Worm (Caenorhabditis elegans): Measurements from ENCODE around the gene F14F7.7.

The F14F7.7 gene

DNA sequence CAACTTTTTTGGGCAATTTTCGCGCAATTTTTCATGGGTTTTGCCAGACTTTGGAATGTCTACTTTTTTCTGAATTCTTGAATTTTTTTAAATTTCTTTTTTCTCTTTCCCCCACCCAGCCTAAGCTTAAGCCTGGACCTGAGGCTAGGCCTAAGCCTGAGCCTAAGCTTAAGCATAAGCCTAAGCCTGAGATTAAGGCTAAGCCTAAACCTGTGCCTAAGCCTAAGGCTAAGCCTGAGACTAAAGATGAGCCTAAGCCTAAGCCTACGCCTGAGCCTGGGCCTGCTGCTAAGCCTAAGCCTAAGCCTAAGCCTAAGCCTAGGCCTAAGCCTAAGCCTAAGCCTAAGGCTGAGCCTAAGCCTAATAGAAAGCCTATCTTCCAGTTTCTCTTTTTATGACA is 25.5 kb downstream of the F14F7.7 start:
- TF ChIP-seq ham-2 (GFP tag; optimal IDR thresholded peaks at IDR 0.05) (peak; percentile 20), nhr-76 (tag; optimal IDR thresholded peaks at IDR 0.05) (no peak)

- TF ChIP-seq lsy-2 (tag; optimal IDR thresholded peaks at IDR 0.05), result no peak
- TF ChIP-seq sptf-1 (tag; optimal IDR thresholded peaks at IDR 0.05), result no peak
- TF ChIP-seq nhr-28 (tag; optimal IDR thresholded peaks at IDR 0.05), result no peak
- no peak for TF ChIP-seq nhr-2 (tag; optimal IDR thresholded peaks at IDR 0.05)
- no peak for TF ChIP-seq unc-120 (tag; optimal IDR thresholded peaks at IDR 0.05; ENCODE audit: poor library complexity, severe bottlenecking)
- no peak for TF ChIP-seq mab-5 (tag; optimal IDR thresholded peaks at IDR 0.05)
- TF ChIP-seq bed-3 (GFP tag; optimal IDR thresholded peaks at IDR 0.05), result no peak
- TF ChIP-seq pha-4 (tag; optimal IDR thresholded peaks at IDR 0.05), result no peak
- no peak for TF ChIP-seq cnd-1 (tag; optimal IDR thresholded peaks at IDR 0.05)
- TF ChIP-seq nhr-76 (tag; optimal IDR thresholded peaks at IDR 0.05), result no peak
These were observed 26.0 kb downstream of the F14F7.7 start for ce11 chrIII:13056735-13057134.

ce11 chrIII:13058140-13058539 is 27.4 kb downstream of the F14F7.7 start:
- TF ChIP-seq hlh-1 (tag; optimal IDR thresholded peaks at IDR 0.05) (no peak), mab-5 (tag; optimal IDR thresholded peaks at IDR 0.05) (no peak), ham-2 (GFP tag; optimal IDR thresholded peaks at IDR 0.05) (no peak), pha-4 (tag; optimal IDR thresholded peaks at IDR 0.05) (no peak), tbx-8 (GFP tag; optimal IDR thresholded peaks at IDR 0.05) (no peak), ceh-83 (GFP tag; optimal IDR thresholded peaks at IDR 0.05) (no peak), unc-39 (tag; optimal IDR thresholded peaks at IDR 0.05) (no peak), unc-62 (GFP tag; optimal IDR thresholded peaks at IDR 0.05) (no peak), ceh-43 (GFP tag; optimal IDR thresholded peaks at IDR 0.05) (no peak), nhr-237 (tag; optimal IDR thresholded peaks at IDR 0.05) (no peak), lin-32 (GFP tag; optimal IDR thresholded peaks at IDR 0.05) (no peak), elt-1 (tag; optimal IDR thresholded peaks at IDR 0.05; ENCODE audit: borderline replicate concordance, insufficient read depth) (no peak), zip-8 (tag; optimal IDR thresholded peaks at IDR 0.05) (no peak)

DNA sequence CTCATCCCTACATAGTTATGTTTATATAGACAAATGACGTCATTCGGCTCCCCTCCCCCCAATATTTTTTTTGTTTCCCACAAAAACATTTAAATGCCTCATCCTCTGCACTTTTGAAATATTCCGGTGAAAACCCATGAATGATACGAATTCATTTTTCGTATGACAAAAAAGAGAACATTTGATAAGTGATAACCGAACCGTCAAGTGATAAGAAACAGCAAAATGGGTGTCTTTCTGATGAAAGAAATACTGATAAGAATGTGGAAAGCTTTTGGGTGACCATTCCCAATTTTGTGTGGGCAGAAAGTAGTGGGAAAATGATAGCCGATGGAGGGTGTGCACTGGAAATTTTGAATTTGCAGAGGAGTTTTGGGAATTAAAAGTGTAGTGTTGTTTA is 28.6 kb downstream of the F14F7.7 start:
- TF ChIP-seq mls-2 (tag; optimal IDR thresholded peaks at IDR 0.05) (no peak), cnd-1 (tag; optimal IDR thresholded peaks at IDR 0.05) (no peak), elt-3 (tag; optimal IDR thresholded peaks at IDR 0.05) (no peak)

DNA sequence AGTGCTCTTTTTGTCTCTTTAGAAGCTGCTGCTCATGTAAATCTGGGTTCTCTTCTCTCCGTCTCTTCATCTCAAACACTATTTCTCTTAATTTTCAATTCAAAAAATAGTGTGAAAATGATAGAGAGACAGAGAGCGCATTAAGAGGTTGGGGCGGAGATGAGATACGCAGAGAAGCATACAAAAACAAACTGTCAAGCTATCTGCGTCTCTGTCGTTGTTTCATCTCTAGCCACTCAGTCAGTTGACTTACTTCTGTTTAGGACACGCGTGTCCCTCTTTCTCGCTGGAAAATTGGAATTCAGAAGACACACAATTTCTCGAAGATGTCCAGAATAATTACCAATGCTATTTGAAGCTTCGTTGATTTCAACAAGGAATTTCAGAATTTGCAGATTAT is 30.4 kb downstream of the F14F7.7 start:
- TF ChIP-seq bed-3 (GFP tag; optimal IDR thresholded peaks at IDR 0.05), result no peak
- TF ChIP-seq zip-8 (tag; optimal IDR thresholded peaks at IDR 0.05), result no peak
- TF ChIP-seq snpc-4 (tag; optimal IDR thresholded peaks at IDR 0.05), result no peak
- no peak for TF ChIP-seq tbx-8 (GFP tag; optimal IDR thresholded peaks at IDR 0.05)
- peak; percentile 72 for TF ChIP-seq mep-1 (tag; optimal IDR thresholded peaks at IDR 0.05)
- TF ChIP-seq elt-3 (tag; optimal IDR thresholded peaks at IDR 0.05), result no peak
- peak; percentile 89 for TF ChIP-seq pha-4 (tag; optimal IDR thresholded peaks at IDR 0.05)
- no peak for TF ChIP-seq drap-1 (GFP tag; optimal IDR thresholded peaks at IDR 0.05)
- peak; percentile 35 for TF ChIP-seq unc-120 (tag; optimal IDR thresholded peaks at IDR 0.05; ENCODE audit: poor library complexity, severe bottlenecking)
- peak; percentile 5 for TF ChIP-seq ceh-43 (GFP tag; optimal IDR thresholded peaks at IDR 0.05)
- peak; percentile 37 for TF ChIP-seq lin-13 (tag; optimal IDR thresholded peaks at IDR 0.05)
- TF ChIP-seq nhr-12 (tag; optimal IDR thresholded peaks at IDR 0.05), result no peak
- TF ChIP-seq hlh-1 (tag; optimal IDR thresholded peaks at IDR 0.05), result peak; percentile 80
- no peak for TF ChIP-seq lin-32 (GFP tag; optimal IDR thresholded peaks at IDR 0.05)
- no peak for TF ChIP-seq nhr-28 (tag; optimal IDR thresholded peaks at IDR 0.05)
- peak; percentile 80 for TF ChIP-seq lsy-2 (tag; optimal IDR thresholded peaks at IDR 0.05)
- TF ChIP-seq mls-2 (tag; optimal IDR thresholded peaks at IDR 0.05), result peak; percentile 43
- no peak for TF ChIP-seq ceh-83 (GFP tag; optimal IDR thresholded peaks at IDR 0.05)
- peak; percentile 100 for TF ChIP-seq ces-1 (GFP tag; optimal IDR thresholded peaks at IDR 0.05)
- TF ChIP-seq cnd-1 (tag; optimal IDR thresholded peaks at IDR 0.05), result no peak
- TF ChIP-seq nhr-237 (tag; optimal IDR thresholded peaks at IDR 0.05), result peak; percentile 82
- TF ChIP-seq nhr-2 (tag; optimal IDR thresholded peaks at IDR 0.05), result peak; percentile 44
- peak; percentile 84 for TF ChIP-seq mab-5 (tag; optimal IDR thresholded peaks at IDR 0.05)
- no peak for TF ChIP-seq sem-2 (GFP tag; optimal IDR thresholded peaks at IDR 0.05)
- TF ChIP-seq M03D4.4 (tag; optimal IDR thresholded peaks at IDR 0.05), result no peak
- TF ChIP-seq nhr-76 (tag; optimal IDR thresholded peaks at IDR 0.05), result no peak
- no peak for TF ChIP-seq sptf-1 (tag; optimal IDR thresholded peaks at IDR 0.05)
- TF ChIP-seq ztf-11 (tag; optimal IDR thresholded peaks at IDR 0.05), result peak; percentile 21
- TF ChIP-seq elt-1 (tag; optimal IDR thresholded peaks at IDR 0.05; ENCODE audit: borderline replicate concordance, insufficient read depth), result no peak
- TF ChIP-seq unc-39 (tag; optimal IDR thresholded peaks at IDR 0.05), result no peak
- peak; percentile 47 for TF ChIP-seq ceh-39 (tag; optimal IDR thresholded peaks at IDR 0.05)
- TF ChIP-seq unc-62 (GFP tag; optimal IDR thresholded peaks at IDR 0.05), result peak; percentile 74
- no peak for TF ChIP-seq blmp-1 (tag; optimal IDR thresholded peaks at IDR 0.05)
- no peak for TF ChIP-seq ham-2 (GFP tag; optimal IDR thresholded peaks at IDR 0.05)
- TF ChIP-seq flh-1 (GFP tag; optimal IDR thresholded peaks at IDR 0.05), result no peak

All from whole organism, mixed stage, embryonic.